Worm (Caenorhabditis elegans) whole organism, L2 larva: ENCODE results near the gene F02E8.4.

ENCODE experiments used
- ZK546.5 ChIP-seq: sonication (generic microtip); optimal IDR thresholded peaks from 2 replicates; lab custom pipeline; 2017; ENCODE audit warnings: missing biosample characterization, missing genetic modification characterization
- alr-1 ChIP-seq: fragments of 150-350 bp; optimal IDR thresholded peaks from 2 replicates; lab custom pipeline; 2014; ENCODE audit warnings: missing biosample characterization, missing genetic modification characterization
- blmp-1 ChIP-seq: sonication (generic microtip); optimal IDR thresholded peaks from 2 replicates; lab custom pipeline; 2017; ENCODE audit warnings: missing genetic modification characterization, mild to moderate bottlenecking, missing compliant biosample characterization, antibody characterized with exemption, moderate library complexity; ENCODE audit not compliant: insufficient read depth
- ceh-16 ChIP-seq: fragments of 150-350 bp; optimal IDR thresholded peaks from 2 replicates; lab custom pipeline; 2014; ENCODE audit warnings: missing biosample characterization, missing genetic modification characterization
- nhr-10 ChIP-seq: sonication (generic microtip); optimal IDR thresholded peaks from 2 replicates; lab custom pipeline; 2017; ENCODE audit warnings: missing biosample characterization, missing genetic modification characterization
- nhr-237 ChIP-seq: fragments of 150-350 bp; optimal IDR thresholded peaks from 2 replicates; lab custom pipeline; 2014; ENCODE audit warnings: missing biosample characterization, missing genetic modification characterization
- nhr-25 ChIP-seq: fragments of 150-350 bp; sonication (generic microtip); optimal IDR thresholded peaks from 3 replicates; lab custom pipeline; 2014; ENCODE audit warnings: missing biosample characterization, missing genetic modification characterization
- nhr-6 ChIP-seq: fragments of 150-350 bp; optimal IDR thresholded peaks from 2 replicates; lab custom pipeline; 2014; ENCODE audit warnings: missing biosample characterization, missing genetic modification characterization
- skn-1 ChIP-seq: sonication (generic microtip); optimal IDR thresholded peaks from 2 replicates; lab custom pipeline; 2017; ENCODE audit warnings: missing biosample characterization, missing genetic modification characterization
- snpc-4 ChIP-seq: fragments of 150-350 bp; optimal IDR thresholded peaks from 2 replicates; lab custom pipeline; 2014; ENCODE audit warnings: missing biosample characterization, missing genetic modification characterization
- zag-1 ChIP-seq: fragments of 150-350 bp; optimal IDR thresholded peaks from 2 replicates; lab custom pipeline; 2014; ENCODE audit warnings: missing biosample characterization, missing genetic modification characterization

- TF ChIP-seq snpc-4 (no peak), alr-1 (tag; lab: Kevin White, UChicago) (no peak), zag-1 (no peak), nhr-6 (tag; lab: Kevin White, UChicago) (no peak), blmp-1 (tag; lab: Kevin White, UChicago) (no peak), skn-1 (tag; lab: Kevin White, UChicago) (no peak), ZK546.5 (tag; lab: Kevin White, UChicago) (no peak), ceh-16 (tag; lab: Kevin White, UChicago) (no peak), nhr-10 (no peak), nhr-237 (tag; lab: Kevin White, UChicago) (no peak), nhr-25 (no peak)
Observed at ce11 chrX:4498478-4498877, 44.6 kb downstream of the F02E8.4 start.
